Fruit fly (Drosophila melanogaster): ENCODE data around the gene CG31274.
A peak's percentile ranks its signal among the peaks of the same experiment; 100 is the strongest.

The CG31274 gene

dm6 chr3R:17039993-17040807 lies 47.4 kb downstream of the CG31274 start, which contains the start of the genes CG18213 and Trm7-32 (continued):
- TF ChIP-seq Abd-B (GFP tag; optimal IDR thresholded peaks at IDR 0.05) = no peak
- no peak for TF ChIP-seq usp (GFP tag; optimal IDR thresholded peaks at IDR 0.05)
- TF ChIP-seq lov (optimal IDR thresholded peaks at IDR 0.05) = no peak
- no peak for TF ChIP-seq lov (GFP tag; IDR thresholded peaks at IDR 0.05)
- no peak for TF ChIP-seq HHEX (GFP tag; optimal IDR thresholded peaks at IDR 0.05)
- TF ChIP-seq hbn (GFP tag; IDR thresholded peaks at IDR 0.05; ENCODE audit: partially characterized antibody) = peak; percentile 72
- TF ChIP-seq eve (GFP tag; optimal IDR thresholded peaks at IDR 0.05) = no peak
- no peak for TF ChIP-seq CG2712 (tag; optimal IDR thresholded peaks at IDR 0.05)
- TF ChIP-seq Eip74EF (GFP tag; optimal IDR thresholded peaks at IDR 0.05) = no peak
- no peak for TF ChIP-seq danr (GFP tag; IDR thresholded peaks at IDR 0.05)
- TF ChIP-seq CG14050 (GFP tag; IDR thresholded peaks at IDR 0.05) = no peak
- no peak for TF ChIP-seq Nf-YB (GFP tag; optimal IDR thresholded peaks at IDR 0.05)
- TF ChIP-seq slou (GFP tag; optimal IDR thresholded peaks at IDR 0.05) = no peak
- no peak; the same call in 2 of the 3 replicates for TF ChIP-seq Aef1 (GFP tag; IDR thresholded peaks at IDR 0.05)
- TF ChIP-seq chn (GFP tag; optimal IDR thresholded peaks at IDR 0.05) = no peak
- TF ChIP-seq CG7928 (GFP tag; optimal IDR thresholded peaks at IDR 0.05) = peak; percentile 88
- peak; percentile 18; the same call in 1 of the 2 replicates for TF ChIP-seq Xrp1 (GFP tag; IDR thresholded peaks at IDR 0.05)
- TF ChIP-seq inv (GFP tag; IDR thresholded peaks at IDR 0.05; ENCODE audit: partially characterized antibody) = peak; percentile 79
- TF ChIP-seq CG30403 (GFP tag; optimal IDR thresholded peaks at IDR 0.05) = peak; percentile 4
- no peak; the same call in 1 of the 2 replicates for TF ChIP-seq CG2129 (GFP tag; IDR thresholded peaks at IDR 0.05; ENCODE audit: partially characterized antibody)
- TF ChIP-seq HLH54F (GFP tag; optimal IDR thresholded peaks at IDR 0.05) = peak; percentile 5
- TF ChIP-seq MESR4 (GFP tag; optimal IDR thresholded peaks at IDR 0.05) = peak; percentile 72
- no peak for TF ChIP-seq CG18476 (GFP tag; optimal IDR thresholded peaks at IDR 0.05)
- no peak for TF ChIP-seq prd (optimal IDR thresholded peaks at IDR 0.05)
- TF ChIP-seq prd (GFP tag; IDR thresholded peaks at IDR 0.05) = no peak
- TF ChIP-seq fd96Cb (tag; optimal IDR thresholded peaks at IDR 0.05) = no peak
- TF ChIP-seq CrebB (tag; optimal IDR thresholded peaks at IDR 0.05) = no peak
- TF ChIP-seq pita (GFP tag; optimal IDR thresholded peaks at IDR 0.05) = no peak
- peak; percentile 86 for TF ChIP-seq amos (GFP tag; IDR thresholded peaks at IDR 0.05; ENCODE audit: partially characterized antibody)
- no peak for TF ChIP-seq CG4282 (GFP tag; optimal IDR thresholded peaks at IDR 0.05)
- no peak for TF ChIP-seq caup (GFP tag; optimal IDR thresholded peaks at IDR 0.05; ENCODE audit: severe bottlenecking)
- no peak for TF ChIP-seq CG17568 (GFP tag; optimal IDR thresholded peaks at IDR 0.05)
- no peak for TF ChIP-seq CG6683 (GFP tag; optimal IDR thresholded peaks at IDR 0.05)
- TF ChIP-seq jumu (GFP tag; optimal IDR thresholded peaks at IDR 0.05) = no peak
- no peak for TF ChIP-seq CG4424 (GFP tag; optimal IDR thresholded peaks at IDR 0.05)
- TF ChIP-seq CG6791 (GFP tag; IDR thresholded peaks at IDR 0.05; ENCODE audit: partially characterized antibody) = peak; percentile 87
- TF ChIP-seq Dip2 (GFP tag; IDR thresholded peaks at IDR 0.05) = no peak
- TF ChIP-seq cas (GFP tag; IDR thresholded peaks at IDR 0.05) = no peak
- TF ChIP-seq CG9932 (GFP tag; IDR thresholded peaks at IDR 0.05) = no peak; the same call in 1 of the 2 replicates
- no peak for TF ChIP-seq ac (GFP tag; optimal IDR thresholded peaks at IDR 0.05)
- TF ChIP-seq NC2α (GFP tag; optimal IDR thresholded peaks at IDR 0.05) = no peak
- no peak for TF ChIP-seq H2.0 (GFP tag; IDR thresholded peaks at IDR 0.05)
- no peak for TF ChIP-seq Jarid2 (GFP tag; optimal IDR thresholded peaks at IDR 0.05)
- no peak for TF ChIP-seq unpg (GFP tag; optimal IDR thresholded peaks at IDR 0.05)
- TF ChIP-seq fd64A (GFP tag; optimal IDR thresholded peaks at IDR 0.05) = no peak
- TF ChIP-seq CG2120 (GFP tag; optimal IDR thresholded peaks at IDR 0.05) = peak; percentile 59
- TF ChIP-seq Bteb2 (GFP tag; optimal IDR thresholded peaks at IDR 0.05) = no peak
- TF ChIP-seq C15 (GFP tag; IDR thresholded peaks at IDR 0.05) = no peak
- TF ChIP-seq zfh2 (GFP tag; optimal IDR thresholded peaks at IDR 0.05) = peak; percentile 33
- TF ChIP-seq CTCF (GFP tag; optimal IDR thresholded peaks at IDR 0.05) = no peak
